Fruit fly (Drosophila melanogaster) whole organism, prepupa: Measurements from ENCODE around the gene Cypl.

ENCODE experiments used
- Blimp-1 ChIP-seq: fragments of 200-800 bp; sonication (Bioruptor generic); optimal IDR thresholded peaks from 3 replicates; lab custom pipeline; 2017; ENCODE audit warnings: missing biosample characterization, missing genetic modification characterization, mild to moderate bottlenecking, moderate library complexity, missing genetic modification reagents
- CG11762 ChIP-seq: fragments of 200-800 bp; sonication (Bioruptor generic); optimal IDR thresholded peaks from 3 replicates; lab custom pipeline; 2016; ENCODE audit warnings: missing biosample characterization, missing genetic modification characterization; ENCODE audit not compliant: insufficient read depth
- CG15336 ChIP-seq: fragments of 200-800 bp; sonication (Bioruptor generic); IDR thresholded peaks from 2 replicates; pipeline ENCODE4 v1.3.6; 2022; ENCODE audit warnings: missing biosample characterization, missing genetic modification characterization
- CG1621 ChIP-seq: fragments of 200-800 bp; sonication (Bioruptor generic); optimal IDR thresholded peaks from 3 replicates; lab custom pipeline; 2018; ENCODE audit warnings: missing biosample characterization, mild to moderate bottlenecking, missing genetic modification characterization
- CG16779 ChIP-seq: fragments of 200-800 bp; sonication (Bioruptor generic); optimal IDR thresholded peaks from 3 replicates; lab custom pipeline; 2017; ENCODE audit warnings: missing biosample characterization, mild to moderate bottlenecking, missing genetic modification characterization
- CG3032 ChIP-seq: fragments of 200-800 bp; optimal IDR thresholded peaks from 2 replicates; lab custom pipeline; 2019; ENCODE audit warnings: missing biosample characterization, mild to moderate bottlenecking, missing genetic modification characterization, moderate library complexity
- CG31627 ChIP-seq: fragments of 200-800 bp; sonication (Bioruptor generic); optimal IDR thresholded peaks from 3 replicates; lab custom pipeline; 2016; ENCODE audit warnings: missing biosample characterization, missing genetic modification characterization
- CG32006 ChIP-seq: fragments of 200-800 bp; sonication (Bioruptor generic); optimal IDR thresholded peaks from 3 replicates; lab custom pipeline; 2017; ENCODE audit warnings: missing biosample characterization, mild to moderate bottlenecking, missing genetic modification characterization
- CG34406 ChIP-seq: fragments of 200-800 bp; sonication (Bioruptor generic); optimal IDR thresholded peaks from 3 replicates; lab custom pipeline; 2016; ENCODE audit warnings: missing biosample characterization, missing genetic modification characterization
- CG3919 ChIP-seq: fragments of 200-800 bp; sonication (Bioruptor generic); optimal IDR thresholded peaks from 3 replicates; lab custom pipeline; 2016; ENCODE audit warnings: missing biosample characterization, missing genetic modification characterization
- CG4318 ChIP-seq: fragments of 200-800 bp; sonication (Bioruptor generic); optimal IDR thresholded peaks from 3 replicates; lab custom pipeline; 2017; ENCODE audit warnings: missing biosample characterization, mild to moderate bottlenecking, missing genetic modification characterization
- CG6163 ChIP-seq: fragments of 200-800 bp; sonication (Bioruptor generic); IDR thresholded peaks from 3 replicates; pipeline ENCODE4 v1.3.6; 2022; ENCODE audit warnings: missing biosample characterization, missing genetic modification characterization
- CG6792 ChIP-seq: fragments of 200-800 bp; sonication (Bioruptor generic); optimal IDR thresholded peaks from 3 replicates; lab custom pipeline; 2016; ENCODE audit warnings: missing biosample characterization, missing genetic modification characterization
- CG6854 ChIP-seq: fragments of 200-800 bp; sonication (Bioruptor generic); optimal IDR thresholded peaks from 2 replicates; lab custom pipeline; 2017; ENCODE audit warnings: missing biosample characterization, mild to moderate bottlenecking, missing genetic modification characterization
- CG7368 ChIP-seq: fragments of 200-800 bp; sonication (Bioruptor generic); optimal IDR thresholded peaks from 3 replicates; lab custom pipeline; 2016; ENCODE audit warnings: missing biosample characterization, missing genetic modification characterization
- CG8119 ChIP-seq: fragments of 200-800 bp; sonication (Bioruptor generic); IDR thresholded peaks from 3 replicates; pipeline ENCODE4 v1.3.6; 2022; ENCODE audit warnings: missing biosample characterization, missing genetic modification characterization
- CG8319 ChIP-seq: fragments of 200-800 bp; sonication (Bioruptor generic); optimal IDR thresholded peaks from 3 replicates; lab custom pipeline; 2016; ENCODE audit warnings: missing biosample characterization, missing genetic modification characterization
- CG9139 ChIP-seq: fragments of 200-800 bp; sonication (Bioruptor generic); optimal IDR thresholded peaks from 3 replicates; lab custom pipeline; 2017; ENCODE audit warnings: missing biosample characterization, mild to moderate bottlenecking, missing genetic modification characterization
- Eip75B ChIP-seq: fragments of 200-800 bp; sonication (Bioruptor generic); optimal IDR thresholded peaks from 3 replicates; lab custom pipeline; 2016; ENCODE audit warnings: missing biosample characterization, missing genetic modification characterization
- Eip78C ChIP-seq: fragments of 200-800 bp; sonication (Bioruptor generic); peaks from one replicate; lab custom pipeline; 2016; ENCODE audit warnings: missing biosample characterization, missing genetic modification characterization
- Eip93F ChIP-seq: fragments of 200-800 bp; sonication (Bioruptor generic); optimal IDR thresholded peaks from 2 replicates; lab custom pipeline; 2016; ENCODE audit warnings: missing biosample characterization, mild to moderate bottlenecking, missing genetic modification characterization
- Gug ChIP-seq: fragments of 200-800 bp; sonication (Bioruptor generic); IDR thresholded peaks from 2 replicates; pipeline ENCODE4 v1.3.6; 2022; ENCODE audit warnings: missing biosample characterization, missing genetic modification characterization
- Hr38 ChIP-seq: sonication (Bioruptor generic); optimal IDR thresholded peaks from 2 replicates; lab custom pipeline; 2016; ENCODE audit warnings: missing biosample characterization, missing genetic modification characterization
- Hr4 ChIP-seq: fragments of 200-800 bp; sonication (Bioruptor generic); optimal IDR thresholded peaks from 3 replicates; lab custom pipeline; 2016; ENCODE audit warnings: missing biosample characterization, missing genetic modification characterization
- Lpt ChIP-seq: fragments of 200-800 bp; sonication (Bioruptor generic); optimal IDR thresholded peaks from 3 replicates; lab custom pipeline; 2016; ENCODE audit warnings: missing biosample characterization, missing genetic modification characterization
- Met ChIP-seq: fragments of 200-800 bp; sonication (Bioruptor generic); optimal IDR thresholded peaks from 3 replicates; lab custom pipeline; 2016; ENCODE audit warnings: missing biosample characterization, missing genetic modification characterization
- OdsH ChIP-seq: fragments of 200-800 bp; sonication (Bioruptor generic); optimal IDR thresholded peaks from 3 replicates; lab custom pipeline; 2016; ENCODE audit warnings: missing biosample characterization, missing genetic modification characterization
- Smox ChIP-seq: fragments of 200-800 bp; sonication (Bioruptor generic); optimal IDR thresholded peaks from 3 replicates; lab custom pipeline; 2016; ENCODE audit warnings: missing biosample characterization, missing genetic modification characterization
- Sox102F ChIP-seq: fragments of 200-800 bp; sonication (Bioruptor generic); optimal IDR thresholded peaks from 2 replicates; lab custom pipeline; 2016; ENCODE audit warnings: missing biosample characterization, mild to moderate bottlenecking, missing genetic modification characterization
- Sox15 ChIP-seq: fragments of 200-800 bp; sonication (Bioruptor generic); optimal IDR thresholded peaks from 3 replicates; lab custom pipeline; 2016; ENCODE audit warnings: missing biosample characterization, missing genetic modification characterization
- achi ChIP-seq: fragments of 200-800 bp; sonication (Bioruptor generic); optimal IDR thresholded peaks from 3 replicates; lab custom pipeline; 2016; ENCODE audit warnings: missing biosample characterization, missing genetic modification characterization
- acj6 ChIP-seq: fragments of 200-800 bp; sonication (Bioruptor generic); optimal IDR thresholded peaks from 3 replicates; lab custom pipeline; 2016; ENCODE audit warnings: missing biosample characterization, missing genetic modification characterization
- dac ChIP-seq: fragments of 200-800 bp; sonication (Bioruptor generic); optimal IDR thresholded peaks from 2 replicates; lab custom pipeline; 2017; ENCODE audit warnings: missing biosample characterization, mild to moderate bottlenecking, missing genetic modification characterization
- dsx ChIP-seq: fragments of 200-800 bp; optimal IDR thresholded peaks from 3 replicates; lab custom pipeline; 2019; ENCODE audit warnings: missing biosample characterization, mild to moderate bottlenecking, missing genetic modification characterization, moderate library complexity; ENCODE audit not compliant: poor library complexity, severe bottlenecking
- eg ChIP-seq: fragments of 200-800 bp; sonication (Bioruptor generic); IDR thresholded peaks from 3 replicates; pipeline ENCODE4 v1.3.6; 2022; ENCODE audit warnings: missing biosample characterization, missing genetic modification characterization
- esn ChIP-seq: fragments of 200-800 bp; sonication (Bioruptor generic); optimal IDR thresholded peaks from 2 replicates; lab custom pipeline; 2016; ENCODE audit warnings: missing biosample characterization, mild to moderate bottlenecking, missing genetic modification characterization, moderate library complexity
- fd59A ChIP-seq: fragments of 200-800 bp; sonication (Bioruptor generic); optimal IDR thresholded peaks from 2 replicates; lab custom pipeline; 2017; ENCODE audit warnings: missing biosample characterization, mild to moderate bottlenecking, missing genetic modification characterization, missing genetic modification reagents
- fd85E ChIP-seq: fragments of 200-800 bp; sonication (Bioruptor generic); optimal IDR thresholded peaks from 3 replicates; lab custom pipeline; 2016; ENCODE audit warnings: missing biosample characterization, missing genetic modification characterization
- fkh ChIP-seq: fragments of 200-800 bp; sonication (Bioruptor generic); optimal IDR thresholded peaks from 3 replicates; lab custom pipeline; 2017; ENCODE audit warnings: missing biosample characterization, mild to moderate bottlenecking, missing genetic modification characterization, moderate library complexity
- pdm3 ChIP-seq: fragments of 200-800 bp; sonication (Bioruptor generic); optimal IDR thresholded peaks from 3 replicates; lab custom pipeline; 2016; ENCODE audit warnings: missing biosample characterization, missing genetic modification characterization
- salr ChIP-seq, 2 experiments: fragments of 200-800 bp; sonication (Bioruptor generic); optimal IDR thresholded peaks; 3 replicates each; lab custom pipeline; 2016 to 2018; ENCODE audit warnings: missing biosample characterization in 2 of 2, missing genetic modification characterization in 2 of 2, mild to moderate bottlenecking in 1 of 2
- spab ChIP-seq: fragments of 200-800 bp; sonication (Bioruptor generic); optimal IDR thresholded peaks from 2 replicates; lab custom pipeline; 2017; ENCODE audit warnings: missing biosample characterization, mild to moderate bottlenecking, missing genetic modification characterization, missing genetic modification reagents
- svp ChIP-seq: fragments of 200-800 bp; sonication (Bioruptor generic); peaks from one replicate; lab custom pipeline; 2016; ENCODE audit warnings: missing biosample characterization, missing genetic modification characterization
- vri ChIP-seq: fragments of 200-800 bp; sonication (Bioruptor generic); optimal IDR thresholded peaks from 3 replicates; lab custom pipeline; 2016; ENCODE audit warnings: missing biosample characterization, mild to moderate bottlenecking, missing genetic modification characterization

Gene Cypl

dm6 chr3L:516544-516943 lies 26.2 kb downstream of the Cypl start:
- TF ChIP-seq CG6163 (GFP tag; lab: Robert Waterston, UW) (no peak), CG16779 (tag; lab: Kevin White, UChicago) (no peak), CG6792 (GFP tag; lab: Kevin White, UChicago) (no peak), CG31627 (GFP tag; lab: Kevin White, UChicago) (no peak), CG4318 (GFP tag; lab: Kevin White, UChicago) (no peak), OdsH (GFP tag; lab: Kevin White, UChicago) (no peak), Smox (GFP tag; lab: Kevin White, UChicago) (no peak), esn (GFP tag; lab: Kevin White, UChicago) (no peak), Hr4 (GFP tag; lab: Kevin White, UChicago) (no peak), eg (GFP tag; lab: Robert Waterston, UW) (no peak), CG3032 (tag; lab: Kevin White, UChicago) (no peak), Sox102F (GFP tag; lab: Kevin White, UChicago) (no peak), CG1621 (tag; lab: Kevin White, UChicago) (no peak), svp (GFP tag; lab: Kevin White, UChicago) (no peak), Gug (no peak), Lpt (GFP tag; lab: Kevin White, UChicago) (no peak), CG9139 (GFP tag; lab: Kevin White, UChicago) (no peak), CG6854 (no peak)

- 0 out of 3 replicates have a peak, but pooled peaks have one; percentile 16 for TF ChIP-seq eg (GFP tag; lab: Robert Waterston, UW)
- no peak for TF ChIP-seq Hr38 (GFP tag; lab: Kevin White, UChicago)
- TF ChIP-seq dsx (GFP tag; lab: Kevin White, UChicago): no peak
- TF ChIP-seq CG6854: peak; percentile 16
- TF ChIP-seq CG34406 (GFP tag; lab: Kevin White, UChicago): no peak
- TF ChIP-seq CG31627 (GFP tag; lab: Kevin White, UChicago): no peak
- TF ChIP-seq, all 60 proteins: peak for 2
These were observed 27.1 kb downstream of the Cypl start for dm6 chr3L:515614-516013.

- TF ChIP-seq CG3032 (tag; lab: Kevin White, UChicago) (no peak), CG4318 (GFP tag; lab: Kevin White, UChicago) (no peak), salr (GFP tag; optimal IDR thresholded peaks at IDR 0.05; lab: Kevin White, UChicago) (no peak), OdsH (GFP tag; lab: Kevin White, UChicago) (no peak), Eip93F (GFP tag; lab: Kevin White, UChicago) (no peak), CG8119 (GFP tag; lab: Robert Waterston, UW) (no peak), vri (GFP tag; lab: Kevin White, UChicago) (no peak), eg (GFP tag; lab: Robert Waterston, UW) (no peak), Hr38 (GFP tag; lab: Kevin White, UChicago) (no peak), fd59A (GFP tag; lab: Kevin White, UChicago) (no peak), spab (GFP tag; lab: Kevin White, UChicago) (no peak), Sox15 (GFP tag; lab: Kevin White, UChicago) (no peak), Eip78C (GFP tag; lab: Kevin White, UChicago) (no peak), CG7368 (GFP tag; lab: Kevin White, UChicago) (no peak), CG11762 (GFP tag; lab: Kevin White, UChicago) (no peak), fd85E (no peak), acj6 (no peak), dac (GFP tag; lab: Kevin White, UChicago) (no peak), achi (GFP tag; lab: Kevin White, UChicago) (no peak)
These were observed 29.1 kb downstream of the Cypl start for dm6 chr3L:513656-514055.

dm6 chr3L:511755-512209 lies 30.9 kb downstream of the Cypl start:
- TF ChIP-seq CG4318 (GFP tag; lab: Kevin White, UChicago): no peak
- no peak for TF ChIP-seq CG9139 (GFP tag; lab: Kevin White, UChicago)
- no peak for TF ChIP-seq CG6792 (GFP tag; lab: Kevin White, UChicago)
- peak; percentile 17 for TF ChIP-seq CG31627 (GFP tag; lab: Kevin White, UChicago)
- TF ChIP-seq Met (GFP tag; lab: Kevin White, UChicago): peak; percentile 64
- peak; percentile 45 for TF ChIP-seq Eip78C (GFP tag; lab: Kevin White, UChicago)
- peak; percentile 53 for TF ChIP-seq Smox (GFP tag; lab: Kevin White, UChicago)
- no peak for TF ChIP-seq dac (GFP tag; lab: Kevin White, UChicago)
- TF ChIP-seq Blimp-1 (GFP tag; lab: Kevin White, UChicago): no peak
- TF ChIP-seq CG8319 (GFP tag; lab: Kevin White, UChicago): no peak
- TF ChIP-seq Eip75B (GFP tag; lab: Kevin White, UChicago): no peak
- TF ChIP-seq CG3919 (GFP tag; lab: Kevin White, UChicago): no peak
- TF ChIP-seq fkh (GFP tag; lab: Kevin White, UChicago): no peak
- TF ChIP-seq pdm3: peak; percentile 21
- TF ChIP-seq CG3032 (tag; lab: Kevin White, UChicago): no peak
- TF ChIP-seq CG34406 (GFP tag; lab: Kevin White, UChicago): no peak
- peak; percentile 30; the same call in 1 of the 2 replicates for TF ChIP-seq CG15336 (GFP tag; lab: Robert Waterston, UW)
- TF ChIP-seq esn (GFP tag; lab: Kevin White, UChicago): peak; percentile 63
- peak; percentile 82 for TF ChIP-seq svp (GFP tag; lab: Kevin White, UChicago)
- TF ChIP-seq CG32006 (GFP tag; lab: Kevin White, UChicago): no peak
- TF ChIP-seq Lpt (GFP tag; lab: Kevin White, UChicago): no peak
